Fruit fly (Drosophila melanogaster): Measurements from ENCODE around the gene CG5885.

- TF ChIP-seq D19A (tag; optimal IDR thresholded peaks at IDR 0.05): peak; percentile 40
- peak; percentile 74 for TF ChIP-seq kay (GFP tag; optimal IDR thresholded peaks at IDR 0.05)
- no peak for TF ChIP-seq CG7357 (GFP tag; IDR thresholded peaks at IDR 0.05)
- no peak for TF ChIP-seq Elba2 (GFP tag; optimal IDR thresholded peaks at IDR 0.05)
These were observed 2.9 kb downstream of the CG5885 start, which contains the start of gene yip2 for dm6 chr2L:9915011-9915850.
